Fruit fly (Drosophila melanogaster) whole organism, wandering third instar larva: ENCODE data around the gene kek4.
A peak's percentile ranks its signal among the peaks of the same experiment; 100 is the strongest.

ENCODE experiments used
- Abd-B ChIP-seq: fragments of >200 bp; optimal IDR thresholded peaks from 2 replicates; lab custom pipeline; 2017; ENCODE audit warnings: missing biosample characterization, missing genetic modification characterization
- CG32264 ChIP-seq: fragments of 200-800 bp; sonication (Bioruptor generic); optimal IDR thresholded peaks from 2 replicates; lab custom pipeline; 2016; ENCODE audit warnings: missing biosample characterization, missing genetic modification characterization
- CG9705 ChIP-seq: fragments of 200-800 bp; sonication (Bioruptor generic); optimal IDR thresholded peaks from 2 replicates; lab custom pipeline; 2018; ENCODE audit warnings: missing biosample characterization, mild to moderate bottlenecking, missing genetic modification characterization
- CrebA ChIP-seq: fragments of 200-800 bp; sonication (Bioruptor generic); optimal IDR thresholded peaks from 2 replicates; lab custom pipeline; 2016; ENCODE audit warnings: missing biosample characterization, mild to moderate bottlenecking, missing genetic modification characterization, borderline replicate concordance
- Dfd ChIP-seq: fragments of >200 bp; optimal IDR thresholded peaks from 2 replicates; lab custom pipeline; 2017; ENCODE audit warnings: missing biosample characterization, missing genetic modification characterization
- Dif ChIP-seq: fragments of 200-275, 200-300 bp; sonication (Bioruptor generic); optimal IDR thresholded peaks from 2 replicates; lab custom pipeline; 2018; ENCODE audit warnings: missing biosample characterization, missing genetic modification characterization; ENCODE audit not compliant: partially characterized antibody
- GATAd ChIP-seq: sonication (Bioruptor generic); optimal IDR thresholded peaks from 2 replicates; lab custom pipeline; 2016; ENCODE audit warnings: missing biosample characterization, missing genetic modification characterization
- HLH106 ChIP-seq: fragments of 200-800 bp; optimal IDR thresholded peaks from 3 replicates; lab custom pipeline; 2019; ENCODE audit warnings: missing biosample characterization, mild to moderate bottlenecking, missing genetic modification characterization, moderate library complexity
- Hnf4 ChIP-seq: fragments of 200-800 bp; sonication (Bioruptor generic); optimal IDR thresholded peaks from 2 replicates; lab custom pipeline; 2016; ENCODE audit warnings: missing biosample characterization, mild to moderate bottlenecking, missing genetic modification characterization
- Hr78 ChIP-seq: fragments of >200 bp; optimal IDR thresholded peaks from 2 replicates; lab custom pipeline; 2017; ENCODE audit warnings: missing biosample characterization, missing genetic modification characterization
- Hr83 ChIP-seq: fragments of 200-300 bp; sonication (Bioruptor generic); optimal IDR thresholded peaks from 2 replicates; lab custom pipeline; 2016; ENCODE audit warnings: missing biosample characterization, mild to moderate bottlenecking, missing genetic modification characterization, moderate library complexity; ENCODE audit not compliant: poor library complexity, severe bottlenecking
- Jra ChIP-seq: sonication (Bioruptor generic); optimal IDR thresholded peaks from 2 replicates; lab custom pipeline; 2016; ENCODE audit warnings: missing biosample characterization, missing genetic modification characterization
- Mio ChIP-seq: sonication (Bioruptor generic); optimal IDR thresholded peaks from 2 replicates; lab custom pipeline; 2016; ENCODE audit warnings: missing biosample characterization, missing genetic modification characterization
- Myc ChIP-seq: fragments of >200 bp; optimal IDR thresholded peaks from 2 replicates; lab custom pipeline; 2017
- N ChIP-seq: fragments of >200 bp; optimal IDR thresholded peaks from 2 replicates; lab custom pipeline; 2018; ENCODE audit warnings: missing biosample characterization, missing external identifiers, missing genetic modification characterization
- OdsH ChIP-seq: fragments of 200-800 bp; sonication (Bioruptor generic); optimal IDR thresholded peaks from 2 replicates; lab custom pipeline; 2016; ENCODE audit warnings: missing biosample characterization, mild to moderate bottlenecking, missing genetic modification characterization
- Rel ChIP-seq, 2 experiments: fragments of 200-800 bp; sonication (Bioruptor generic) in 1 of 2; optimal IDR thresholded peaks; 2 replicates in 1 of 2; 3 replicates in 1 of 2; lab custom pipeline; 2016 to 2019; ENCODE audit warnings: mild to moderate bottlenecking in 2 of 2, missing biosample characterization in 2 of 2, missing genetic modification characterization in 2 of 2, moderate library complexity in 1 of 2
- Sp1 ChIP-seq: fragments of 200-800 bp; sonication (Bioruptor generic); optimal IDR thresholded peaks from 3 replicates; lab custom pipeline; 2019; ENCODE audit warnings: missing biosample characterization, mild to moderate bottlenecking, missing genetic modification characterization, moderate library complexity
- Vsx2 ChIP-seq: fragments of 200-300, 225-300 bp; sonication (Bioruptor generic); optimal IDR thresholded peaks from 2 replicates; lab custom pipeline; 2018; ENCODE audit warnings: missing biosample characterization, missing genetic modification characterization; ENCODE audit not compliant: partially characterized antibody
- br ChIP-seq: fragments of 200-800 bp; sonication (Bioruptor generic); optimal IDR thresholded peaks from 2 replicates; lab custom pipeline; 2016; ENCODE audit warnings: missing biosample characterization, missing genetic modification characterization
- brk ChIP-seq: fragments of 200-800 bp; sonication (Bioruptor generic); optimal IDR thresholded peaks from 2 replicates; lab custom pipeline; 2016; ENCODE audit warnings: missing biosample characterization, mild to moderate bottlenecking, missing genetic modification characterization
- dl ChIP-seq, 2 experiments: fragments of 175-275, 200-275 bp in 1 of 2; fragments of 200-275 bp in 1 of 2; sonication (Bioruptor generic); optimal IDR thresholded peaks; lab custom pipeline; 2018; ENCODE audit warnings: mild to moderate bottlenecking in 2 of 2, missing biosample characterization in 2 of 2, missing genetic modification characterization in 2 of 2, moderate library complexity in 2 of 2; ENCODE audit not compliant: partially characterized antibody in 2 of 2, insufficient read depth in 1 of 2
- dmrt93B ChIP-seq: fragments of 200-800 bp; sonication (Bioruptor generic); optimal IDR thresholded peaks from 2 replicates; lab custom pipeline; 2018; ENCODE audit warnings: missing biosample characterization, mild to moderate bottlenecking, missing genetic modification characterization
- dsf ChIP-seq: sonication (Bioruptor generic); optimal IDR thresholded peaks from 2 replicates; lab custom pipeline; 2016; ENCODE audit warnings: missing biosample characterization, missing genetic modification characterization, borderline replicate concordance
- ey ChIP-seq: fragments of 200-800 bp; sonication (Bioruptor generic); optimal IDR thresholded peaks from 2 replicates; lab custom pipeline; 2016; ENCODE audit warnings: missing biosample characterization, missing genetic modification characterization
- foxo ChIP-seq, 2 experiments: fragments of 200-800 bp; sonication (Bioruptor generic); optimal IDR thresholded peaks; 2 replicates in 1 of 2; 3 replicates in 1 of 2; lab custom pipeline; 2016 to 2017; ENCODE audit warnings: missing biosample characterization in 2 of 2, missing genetic modification characterization in 2 of 2
- fru ChIP-seq: fragments of 200-800 bp; sonication (Bioruptor generic); optimal IDR thresholded peaks from 3 replicates; lab custom pipeline; 2016; ENCODE audit warnings: missing biosample characterization, mild to moderate bottlenecking, missing genetic modification characterization
- h ChIP-seq: fragments of 200-800 bp; sonication (Bioruptor generic); optimal IDR thresholded peaks from 3 replicates; lab custom pipeline; 2016; ENCODE audit warnings: missing biosample characterization, mild to moderate bottlenecking, missing genetic modification characterization
- lola ChIP-seq: fragments of >200 bp; optimal IDR thresholded peaks from 2 replicates; lab custom pipeline; 2017; ENCODE audit warnings: missing biosample characterization, missing genetic modification characterization
- pan ChIP-seq: fragments of >200 bp; optimal IDR thresholded peaks from 2 replicates; lab custom pipeline; 2017
- psq ChIP-seq: fragments of 200-800 bp; sonication (Bioruptor generic); optimal IDR thresholded peaks from 3 replicates; lab custom pipeline; 2017; ENCODE audit warnings: missing biosample characterization, mild to moderate bottlenecking, missing genetic modification characterization, moderate library complexity
- rgr ChIP-seq: fragments of 200-800 bp; sonication (Bioruptor generic); optimal IDR thresholded peaks from 3 replicates; lab custom pipeline; 2016; ENCODE audit warnings: missing biosample characterization, mild to moderate bottlenecking, missing genetic modification characterization
- sage ChIP-seq: fragments of 200-800 bp; sonication (Bioruptor generic); optimal IDR thresholded peaks from 2 replicates; lab custom pipeline; 2016; ENCODE audit warnings: missing biosample characterization, mild to moderate bottlenecking, missing genetic modification characterization
- sv ChIP-seq: fragments of 200-800 bp; sonication (Bioruptor generic); optimal IDR thresholded peaks from 3 replicates; lab custom pipeline; 2016; ENCODE audit warnings: missing biosample characterization, missing genetic modification characterization
- tai ChIP-seq: sonication (Bioruptor generic); optimal IDR thresholded peaks from 2 replicates; lab custom pipeline; 2016; ENCODE audit warnings: missing biosample characterization, missing genetic modification characterization
- usp ChIP-seq: fragments of >200 bp; optimal IDR thresholded peaks from 2 replicates; lab custom pipeline; 2017; ENCODE audit warnings: missing biosample characterization, missing genetic modification characterization
- woc ChIP-seq: sonication (Bioruptor generic); optimal IDR thresholded peaks from 2 replicates; lab custom pipeline; 2016; ENCODE audit warnings: missing biosample characterization, mild to moderate bottlenecking, missing genetic modification characterization

kek4 gene

DNA sequence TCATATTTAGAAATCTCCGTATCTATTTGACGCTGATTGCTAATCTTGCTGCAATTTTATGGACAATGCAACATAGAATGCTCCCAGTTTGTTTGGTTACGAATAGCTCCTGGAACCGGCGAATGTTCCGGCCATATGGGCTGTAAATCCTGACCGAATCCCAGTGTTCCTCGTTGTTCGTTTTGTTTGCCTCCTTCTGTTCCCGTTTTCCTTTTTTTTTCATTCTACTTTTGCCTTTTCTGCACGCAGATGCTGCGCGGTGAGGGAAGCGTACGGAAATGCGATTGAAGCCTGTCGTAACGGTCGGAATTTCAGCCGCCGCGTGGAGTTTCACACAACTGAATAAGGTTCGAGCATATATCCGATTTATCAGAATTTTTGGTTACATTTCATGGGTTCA, 39.0 kb downstream of the kek4 start, which contains the start of gene CG43925:
Gene CG43925, plus strand, starts transcription at position 301 of the 400 bp plus-strand sequence.
- no peak for TF ChIP-seq brk (GFP tag; lab: Kevin White, UChicago)
- no peak for TF ChIP-seq Mio (GFP tag; lab: Kevin White, UChicago)
- TF ChIP-seq usp (GFP tag; lab: Kevin White, UChicago) = no peak
- TF ChIP-seq Hr78 (GFP tag; lab: Kevin White, UChicago) = no peak
- no peak for TF ChIP-seq lola
- TF ChIP-seq Abd-B (GFP tag; lab: Kevin White, UChicago) = no peak
- no peak for TF ChIP-seq sage (GFP tag; lab: Kevin White, UChicago)
- no peak for TF ChIP-seq h (GFP tag; lab: Kevin White, UChicago)
- no peak for TF ChIP-seq rgr
- no peak for TF ChIP-seq br (GFP tag; lab: Kevin White, UChicago)
- TF ChIP-seq tai (GFP tag; lab: Kevin White, UChicago) = no peak
- TF ChIP-seq woc = no peak
- TF ChIP-seq foxo (GFP tag; optimal IDR thresholded peaks at IDR 0.05; lab: Kevin White, UChicago) = no peak
- TF ChIP-seq GATAd (GFP tag; lab: Kevin White, UChicago) = no peak

DNA sequence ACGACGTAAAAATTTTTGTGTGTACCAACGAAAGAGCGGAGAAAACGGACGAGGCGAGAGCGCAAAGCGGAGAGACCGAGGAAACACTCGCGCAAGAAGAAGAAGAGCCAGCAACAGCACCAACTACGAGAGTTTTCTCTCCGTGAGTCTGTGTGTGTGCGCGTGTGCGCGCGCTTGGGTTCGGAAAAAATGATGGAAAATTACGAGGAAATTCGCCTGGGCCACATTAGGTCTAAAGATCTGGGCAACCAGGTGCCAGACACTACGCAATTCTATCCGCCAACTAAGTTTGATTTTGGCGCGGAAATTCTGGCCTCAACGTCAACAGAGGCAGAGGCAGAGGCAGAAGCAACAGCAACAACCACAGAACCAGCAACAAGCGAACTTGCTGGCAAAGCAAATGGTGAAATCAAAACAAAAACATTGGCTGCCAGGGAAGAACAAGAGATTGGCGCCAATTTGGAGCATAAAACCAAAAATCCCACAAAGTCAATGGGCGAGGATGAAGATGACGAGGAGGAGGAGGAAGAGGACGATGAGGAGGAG, 49.3 kb downstream of the kek4 start, which contains the start of gene DnaJ-H:
Gene DnaJ-H, minus strand, starts transcription at position 271 of the 546 bp plus-strand sequence.
- TF ChIP-seq sv (no peak), Vsx2 (GFP tag; lab: Kevin White, UChicago) (no peak), HLH106 (tag; lab: Kevin White, UChicago) (no peak), foxo (GFP tag; optimal IDR thresholded peaks at IDR 0.05; lab: Kevin White, UChicago) (no peak), psq (GFP tag; lab: Kevin White, UChicago) (peak; percentile 99), ey (GFP tag; lab: Kevin White, UChicago) (no peak), dl (GFP tag; optimal IDR thresholded peaks at IDR 0.05; lab: Kevin White, UChicago; ENCODE audit: insufficient read depth in 1 of 2, partially characterized antibody in 2 of 2) (peak in 1 of 2 experiments; percentile 9), br (GFP tag; lab: Kevin White, UChicago) (no peak), Dif (GFP tag; lab: Kevin White, UChicago) (peak; percentile 50), CG32264 (GFP tag; lab: Kevin White, UChicago) (no peak)
- TF ChIP-seq, all 38 proteins: peak for 3

DNA sequence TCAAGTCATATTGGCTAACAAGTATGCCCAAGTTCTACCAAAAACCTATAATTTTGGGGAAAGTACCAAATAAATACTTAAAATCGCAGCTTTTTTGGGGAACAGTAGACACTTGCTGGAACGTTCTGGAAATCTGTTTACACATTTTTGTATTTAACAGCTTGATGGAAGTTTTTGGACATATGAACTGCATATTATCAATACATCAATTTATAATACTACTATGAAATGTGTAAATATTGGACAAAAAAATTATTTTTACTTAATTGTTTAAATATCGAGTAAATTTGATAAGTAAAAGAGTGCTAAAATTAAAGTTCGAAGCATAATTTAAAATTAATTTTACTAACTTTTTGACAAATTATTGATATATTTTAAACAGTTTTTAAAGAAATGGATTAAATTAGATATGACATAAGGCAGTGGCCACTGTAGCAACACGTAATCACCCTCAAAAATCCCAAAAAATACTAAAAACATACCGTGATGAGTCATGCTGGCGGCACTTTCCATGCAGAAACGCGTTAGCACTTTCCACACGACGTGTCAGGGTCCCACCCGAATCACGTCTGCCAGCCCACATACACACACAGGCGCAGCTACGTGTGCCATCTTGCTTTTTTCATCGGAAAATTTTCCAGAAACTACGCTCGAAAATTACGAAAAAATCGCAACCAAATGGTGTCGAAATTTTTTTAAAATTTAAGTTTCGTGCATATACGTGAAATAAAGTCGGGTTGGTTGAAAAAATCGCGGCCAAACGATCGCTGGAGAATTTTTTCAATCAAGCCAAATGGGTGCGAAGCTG, 50.0 kb downstream of the kek4 start, which contains the start of gene Sirt1:
Gene Sirt1, plus strand, starts transcription at position 571 of the 808 bp plus-strand sequence.
- TF ChIP-seq Myc (lab: Kevin White, UChicago) (no peak), ey (GFP tag; lab: Kevin White, UChicago) (peak; percentile 66), h (GFP tag; lab: Kevin White, UChicago) (peak; percentile 69), dmrt93B (peak; percentile 87), woc (peak; percentile 82), Vsx2 (GFP tag; lab: Kevin White, UChicago) (no peak), sage (GFP tag; lab: Kevin White, UChicago) (peak; percentile 5), Hr83 (GFP tag; lab: Kevin White, UChicago) (peak; percentile 49), GATAd (GFP tag; lab: Kevin White, UChicago) (no peak), usp (GFP tag; lab: Kevin White, UChicago) (no peak), CrebA (GFP tag; lab: Kevin White, UChicago) (no peak), Dif (GFP tag; lab: Kevin White, UChicago) (no peak), pan (no peak), dsf (peak; percentile 51), psq (GFP tag; lab: Kevin White, UChicago) (no peak), Abd-B (GFP tag; lab: Kevin White, UChicago) (no peak), foxo (GFP tag; optimal IDR thresholded peaks at IDR 0.05; lab: Kevin White, UChicago) (peak in 1 of 2 experiments; percentile 92), fru (GFP tag; lab: Kevin White, UChicago) (peak; percentile 59), Sp1 (GFP tag; lab: Kevin White, UChicago) (peak; percentile 89), HLH106 (tag; lab: Kevin White, UChicago) (peak; percentile 94), Jra (GFP tag; lab: Kevin White, UChicago) (peak; percentile 80), Hnf4 (GFP tag; lab: Kevin White, UChicago) (peak; percentile 27), rgr (peak; percentile 84), br (GFP tag; lab: Kevin White, UChicago) (peak; percentile 30), CG32264 (GFP tag; lab: Kevin White, UChicago) (peak; percentile 15), CG9705 (GFP tag; lab: Kevin White, UChicago) (peak; percentile 81), OdsH (peak; percentile 76), Hr78 (GFP tag; lab: Kevin White, UChicago) (no peak), sv (peak; percentile 32), N (GFP tag; lab: Kevin White, UChicago) (no peak), dl (GFP tag; optimal IDR thresholded peaks at IDR 0.05; lab: Kevin White, UChicago; ENCODE audit: insufficient read depth in 1 of 2, partially characterized antibody in 2 of 2) (no peak), Dfd (GFP tag; lab: Kevin White, UChicago) (no peak), tai (GFP tag; lab: Kevin White, UChicago) (no peak), Rel (GFP tag; optimal IDR thresholded peaks at IDR 0.05; lab: Kevin White, UChicago) (no peak), Rel (tag; optimal IDR thresholded peaks at IDR 0.05; lab: Kevin White, UChicago) (peak; percentile 98)
- TF ChIP-seq, all 38 proteins: peak for 20
